Fruit fly (Drosophila melanogaster) whole organism, embryonic: ENCODE data around the gene CG42789.

Experiments used
- Aef1 ChIP-seq: fragments of 200-800 bp; sonication (Bioruptor generic); IDR thresholded peaks from 3 replicates; pipeline ENCODE4 v1.3.6; 2022; ENCODE audit warnings: missing biosample characterization, missing genetic modification characterization
- CG10274 ChIP-seq: fragments of 200-800 bp; sonication (Bioruptor generic); optimal IDR thresholded peaks from 3 replicates; lab custom pipeline; 2017; ENCODE audit warnings: missing biosample characterization, mild to moderate bottlenecking, missing genetic modification characterization
- CG10565 ChIP-seq: fragments of 200-800 bp; sonication (Bioruptor generic); optimal IDR thresholded peaks from 3 replicates; lab custom pipeline; 2016; ENCODE audit warnings: missing biosample characterization, mild to moderate bottlenecking, missing genetic modification characterization
- CG11093 ChIP-seq: fragments of 200-800 bp; sonication (Bioruptor generic); IDR thresholded peaks from 3 replicates; pipeline ENCODE4 v1.3.6; 2022; ENCODE audit warnings: missing biosample characterization, missing genetic modification characterization
- CG12659 ChIP-seq: fragments of 200-800 bp; sonication (Bioruptor generic); optimal IDR thresholded peaks from 3 replicates; lab custom pipeline; 2017; ENCODE audit warnings: mild to moderate bottlenecking, missing biosample characterization, missing genetic modification reagents, missing genetic modification characterization
- CG14014 ChIP-seq: fragments of 200-800 bp; sonication (Bioruptor generic); IDR thresholded peaks from 2 replicates; pipeline ENCODE4 v1.3.6; 2022; ENCODE audit warnings: missing biosample characterization, missing genetic modification characterization
- CG1529 ChIP-seq: fragments of 200-800 bp; sonication (Bioruptor generic); optimal IDR thresholded peaks from 3 replicates; lab custom pipeline; 2018; ENCODE audit warnings: missing biosample characterization, missing genetic modification characterization
- CG18262 ChIP-seq: fragments of 200-800 bp; optimal IDR thresholded peaks from 3 replicates; lab custom pipeline; 2019; ENCODE audit warnings: missing biosample characterization, mild to moderate bottlenecking, missing genetic modification characterization, moderate library complexity
- CG2120 ChIP-seq: fragments of 200-800 bp; sonication (Bioruptor generic); optimal IDR thresholded peaks from 3 replicates; lab custom pipeline; 2016; ENCODE audit warnings: missing biosample characterization, missing genetic modification characterization
- CG2199 ChIP-seq: fragments of 200-800 bp; sonication (Bioruptor generic); IDR thresholded peaks from 3 replicates; pipeline ENCODE4 v1.3.6; 2022; ENCODE audit warnings: missing biosample characterization, missing genetic modification characterization
- CG30431 ChIP-seq: fragments of 200-800 bp; sonication (Bioruptor generic); optimal IDR thresholded peaks from 2 replicates; lab custom pipeline; 2017; ENCODE audit warnings: missing biosample characterization, missing genetic modification characterization
- CG6272 ChIP-seq: fragments of 200-800 bp; sonication (Bioruptor generic); IDR thresholded peaks from 2 replicates; pipeline ENCODE4 v1.3.6; 2022; ENCODE audit warnings: missing biosample characterization, missing genetic modification characterization
- CG6765 ChIP-seq: fragments of 200-800 bp; sonication (Bioruptor generic); optimal IDR thresholded peaks from 3 replicates; lab custom pipeline; 2017; ENCODE audit warnings: missing biosample characterization, mild to moderate bottlenecking, missing genetic modification characterization
- CG7745 ChIP-seq: fragments of 200-800 bp; sonication (Bioruptor generic); optimal IDR thresholded peaks from 2 replicates; lab custom pipeline; 2018; ENCODE audit warnings: missing biosample characterization, mild to moderate bottlenecking, missing genetic modification characterization, moderate library complexity
- CG8924 ChIP-seq: fragments of 200-800 bp; optimal IDR thresholded peaks from 3 replicates; lab custom pipeline; 2019; ENCODE audit warnings: missing biosample characterization, mild to moderate bottlenecking, missing genetic modification characterization, moderate library complexity
- CG9609 ChIP-seq: fragments of 200-800 bp; sonication (Bioruptor generic); optimal IDR thresholded peaks from 3 replicates; lab custom pipeline; 2016; ENCODE audit warnings: missing biosample characterization, missing genetic modification characterization
- CHES-1-like ChIP-seq: fragments of 200-800 bp; sonication (Bioruptor generic); optimal IDR thresholded peaks from 2 replicates; lab custom pipeline; 2016; ENCODE audit warnings: missing biosample characterization, missing genetic modification characterization
- Dad ChIP-seq: fragments of 200-800 bp; sonication (Bioruptor generic); optimal IDR thresholded peaks from 3 replicates; lab custom pipeline; 2016; ENCODE audit warnings: missing biosample characterization, missing genetic modification characterization
- Dek ChIP-seq: fragments of 200-800 bp; sonication (Bioruptor generic); optimal IDR thresholded peaks from 3 replicates; lab custom pipeline; 2019; ENCODE audit warnings: missing biosample characterization, mild to moderate bottlenecking, missing genetic modification characterization, moderate library complexity
- Elba2 ChIP-seq: fragments of 200-800 bp; sonication (Bioruptor generic); optimal IDR thresholded peaks from 3 replicates; lab custom pipeline; 2016; ENCODE audit warnings: missing biosample characterization, missing genetic modification characterization
- Gug ChIP-seq: fragments of 200-800 bp; sonication (Bioruptor generic); IDR thresholded peaks from 4 replicates; pipeline ENCODE4 v1.3.6; 2022; ENCODE audit warnings: missing biosample characterization, missing genetic modification characterization
- Hr39 ChIP-seq: fragments of >200 bp; optimal IDR thresholded peaks from 2 replicates; lab custom pipeline; 2017
- MTF-1 ChIP-seq: fragments of 200-800 bp; sonication (Bioruptor generic); optimal IDR thresholded peaks from 2 replicates; lab custom pipeline; 2018; ENCODE audit warnings: missing biosample characterization, mild to moderate bottlenecking, missing genetic modification characterization, borderline replicate concordance
- Mad ChIP-seq: fragments of 200-800 bp; sonication (Bioruptor generic); optimal IDR thresholded peaks from 2 replicates; lab custom pipeline; 2016; ENCODE audit warnings: missing biosample characterization, missing genetic modification characterization
- NC2α ChIP-seq: fragments of 200-800 bp; sonication (Bioruptor generic); optimal IDR thresholded peaks from 2 replicates; lab custom pipeline; 2016; ENCODE audit warnings: missing biosample characterization, missing genetic modification characterization
- PHDP ChIP-seq: fragments of 200-800 bp; sonication (Bioruptor generic); optimal IDR thresholded peaks from 3 replicates; lab custom pipeline; 2018; ENCODE audit warnings: missing biosample characterization, mild to moderate bottlenecking, missing genetic modification characterization, moderate library complexity
- Rfx ChIP-seq: fragments of 200-800 bp; sonication (Bioruptor generic); IDR thresholded peaks from 2 replicates; pipeline ENCODE4 v1.3.6; 2022; ENCODE audit warnings: missing biosample characterization, missing genetic modification characterization
- Six4 ChIP-seq: fragments of 200-800 bp; sonication (Bioruptor generic); optimal IDR thresholded peaks from 2 replicates; lab custom pipeline; 2016; ENCODE audit warnings: missing biosample characterization, missing genetic modification characterization
- Trl ChIP-seq, 3 experiments: fragments of >200 bp in 2 of 3; fragments of 200-800 bp in 1 of 3; sonication (Bioruptor generic) in 1 of 3; optimal IDR thresholded peaks; 2 replicates in 1 of 3; 3 replicates in 2 of 3; lab custom pipeline; 2016 to 2017; ENCODE audit warnings: missing biosample characterization in 1 of 3, missing genetic modification characterization in 1 of 3
- Vsx1 ChIP-seq: fragments of 200-800 bp; sonication (Bioruptor generic); optimal IDR thresholded peaks from 2 replicates; lab custom pipeline; 2017; ENCODE audit warnings: missing biosample characterization, mild to moderate bottlenecking, missing genetic modification characterization, missing genetic modification reagents
- amos ChIP-seq: fragments of 200-800 bp; sonication (Bioruptor generic); IDR thresholded peaks from 2 replicates; pipeline ENCODE4 v1.3.6; 2022; ENCODE audit warnings: missing biosample characterization, missing genetic modification characterization; ENCODE audit not compliant: partially characterized antibody
- ara ChIP-seq: fragments of 200-800 bp; sonication (Bioruptor generic); IDR thresholded peaks from 2 replicates; pipeline ENCODE4 v1.3.6; 2022; ENCODE audit warnings: missing biosample characterization, missing genetic modification characterization
- ash1 ChIP-seq: fragments of 200-800 bp; sonication (Bioruptor generic); optimal IDR thresholded peaks from 2 replicates; lab custom pipeline; 2018; ENCODE audit warnings: missing biosample characterization, mild to moderate bottlenecking, missing genetic modification characterization
- br ChIP-seq: fragments of >200 bp; optimal IDR thresholded peaks from 2 replicates; lab custom pipeline; 2017
- ci ChIP-seq: fragments of 200-800 bp; sonication (Bioruptor generic); IDR thresholded peaks from 3 replicates; pipeline ENCODE4 v1.3.6; 2022; ENCODE audit warnings: missing biosample characterization, missing genetic modification characterization
- exex ChIP-seq: fragments of 200-800 bp; sonication (Bioruptor generic); optimal IDR thresholded peaks from 4 replicates; lab custom pipeline; 2018; ENCODE audit warnings: missing biosample characterization, mild to moderate bottlenecking, missing genetic modification characterization, moderate library complexity
- fu2 ChIP-seq: fragments of 200-800 bp; sonication (Bioruptor generic); optimal IDR thresholded peaks from 2 replicates; lab custom pipeline; 2016; ENCODE audit warnings: missing biosample characterization, missing genetic modification characterization
- gcm2 ChIP-seq: fragments of 200-800 bp; sonication (Bioruptor generic); optimal IDR thresholded peaks from 2 replicates; lab custom pipeline; 2016; ENCODE audit warnings: missing biosample characterization, missing genetic modification characterization
- ham ChIP-seq: fragments of 200-800 bp; sonication (Bioruptor generic); IDR thresholded peaks from 2 replicates; pipeline ENCODE4 v1.3.6; 2022; ENCODE audit warnings: missing biosample characterization, missing genetic modification characterization
- kni ChIP-seq: fragments of 200-800 bp; sonication (Bioruptor generic); optimal IDR thresholded peaks from 3 replicates; lab custom pipeline; 2017; ENCODE audit warnings: mild to moderate bottlenecking, missing biosample characterization, missing genetic modification reagents, missing genetic modification characterization
- lilli ChIP-seq: fragments of 200-800 bp; sonication (Bioruptor generic); optimal IDR thresholded peaks from 3 replicates; lab custom pipeline; 2016; ENCODE audit warnings: missing biosample characterization, missing genetic modification characterization
- mld ChIP-seq: fragments of 200-800 bp; sonication (Bioruptor generic); IDR thresholded peaks from 3 replicates; pipeline ENCODE4 v1.3.6; 2022; ENCODE audit warnings: missing biosample characterization, missing genetic modification characterization; ENCODE audit not compliant: partially characterized antibody
- nerfin-1 ChIP-seq: fragments of 200-800 bp; sonication (Bioruptor generic); optimal IDR thresholded peaks from 3 replicates; lab custom pipeline; 2019; ENCODE audit warnings: missing biosample characterization, mild to moderate bottlenecking, missing genetic modification characterization, moderate library complexity
- phol ChIP-seq: fragments of 200-800 bp; sonication (Bioruptor generic); optimal IDR thresholded peaks from 3 replicates; lab custom pipeline; 2018; ENCODE audit warnings: missing biosample characterization, mild to moderate bottlenecking, missing genetic modification characterization, moderate library complexity
- ranshi ChIP-seq: fragments of 200-800 bp; sonication (Bioruptor generic); IDR thresholded peaks from 2 replicates; pipeline ENCODE4 v1.3.6; 2022; ENCODE audit warnings: missing biosample characterization, missing genetic modification characterization
- sima ChIP-seq: fragments of 200-800 bp; sonication (Bioruptor generic); optimal IDR thresholded peaks from 2 replicates; lab custom pipeline; 2016; ENCODE audit warnings: missing biosample characterization, missing genetic modification characterization
- twi ChIP-seq: fragments of 200-800 bp; optimal IDR thresholded peaks from 2 replicates; lab custom pipeline; 2019; ENCODE audit warnings: missing biosample characterization, mild to moderate bottlenecking, missing genetic modification characterization, moderate library complexity
- tx ChIP-seq: fragments of 200-800 bp; sonication (Bioruptor generic); optimal IDR thresholded peaks from 2 replicates; lab custom pipeline; 2016; ENCODE audit warnings: missing biosample characterization, missing genetic modification characterization
- vvl ChIP-seq: fragments of 200-800 bp; sonication (Bioruptor generic); IDR thresholded peaks from 2 replicates; pipeline ENCODE4 v1.3.6; 2022; ENCODE audit warnings: missing biosample characterization, missing genetic modification characterization
- yki ChIP-seq: fragments of >200 bp; optimal IDR thresholded peaks from 3 replicates; lab custom pipeline; 2018
- zfh1 ChIP-seq: fragments of 200-800 bp; sonication (Bioruptor generic); IDR thresholded peaks from 3 replicates; pipeline ENCODE4 v1.3.6; 2022; ENCODE audit warnings: missing biosample characterization, missing genetic modification characterization
- zfh2 ChIP-seq: fragments of 200-800 bp; sonication (Bioruptor generic); optimal IDR thresholded peaks from 2 replicates; lab custom pipeline; 2016; ENCODE audit warnings: missing biosample characterization, missing genetic modification characterization

The CG42789 gene

dm6 chr3R:26797748-26798468, 13.9 kb upstream of the CG42789 start:
- TF ChIP-seq ranshi (GFP tag; lab: Robert Waterston, UW) (no peak), Dek (no peak), sima (GFP tag; lab: Kevin White, UChicago) (no peak), Aef1 (GFP tag; lab: Robert Waterston, UW) (no peak), ara (no peak), exex (peak; percentile 6), CG11093 (no peak), CG1529 (GFP tag; lab: Kevin White, UChicago) (no peak), CG2199 (GFP tag; lab: Robert Waterston, UW) (no peak), Vsx1 (GFP tag; lab: Kevin White, UChicago) (peak; percentile 25), gcm2 (no peak), NC2α (no peak), br (lab: Kevin White, UChicago) (no peak), amos (GFP tag; lab: Robert Waterston, UW) (no peak), CG18262 (tag; lab: Kevin White, UChicago) (no peak), Rfx (GFP tag; lab: Robert Waterston, UW) (no peak), CG6272 (no peak), CG2120 (GFP tag; lab: Kevin White, UChicago) (no peak), CHES-1-like (GFP tag; lab: Kevin White, UChicago) (no peak), twi (tag; lab: Kevin White, UChicago) (no peak), CG10565 (GFP tag; lab: Kevin White, UChicago) (no peak), Gug (GFP tag; lab: Robert Waterston, UW) (no peak), Six4 (GFP tag; lab: Kevin White, UChicago) (no peak), ash1 (GFP tag; lab: Kevin White, UChicago) (no peak), Mad (no peak), CG30431 (GFP tag; lab: Kevin White, UChicago) (no peak), CG12659 (GFP tag; lab: Kevin White, UChicago) (no peak), lilli (GFP tag; lab: Kevin White, UChicago) (no peak), fu2 (GFP tag; lab: Kevin White, UChicago) (no peak), phol (tag; lab: Kevin White, UChicago) (no peak), CG7745 (tag; lab: Kevin White, UChicago) (no peak), CG6765 (GFP tag; lab: Kevin White, UChicago) (no peak), zfh1 (GFP tag; lab: Robert Waterston, UW) (no peak), mld (GFP tag; lab: Robert Waterston, UW) (no peak), CG8924 (tag; lab: Kevin White, UChicago) (no peak), nerfin-1 (tag; lab: Kevin White, UChicago) (no peak), CG9609 (no peak), CG10274 (GFP tag; lab: Kevin White, UChicago) (no peak), CG14014 (no peak), tx (GFP tag; lab: Kevin White, UChicago) (no peak), Hr39 (lab: Kevin White, UChicago) (no peak), ham (GFP tag; lab: Robert Waterston, UW) (no peak), zfh2 (GFP tag; lab: Kevin White, UChicago) (no peak), Dad (GFP tag; lab: Kevin White, UChicago) (no peak), kni (GFP tag; lab: Kevin White, UChicago) (peak; percentile 58), PHDP (tag; lab: Kevin White, UChicago) (no peak), Trl (optimal IDR thresholded peaks at IDR 0.05; lab: Kevin White, UChicago) (peak; percentile 83 to 90), Trl (GFP tag; optimal IDR thresholded peaks at IDR 0.05; lab: Kevin White, UChicago) (no peak), Elba2 (peak; percentile 13), MTF-1 (GFP tag; lab: Kevin White, UChicago) (no peak), vvl (GFP tag; lab: Robert Waterston, UW) (peak; percentile 68), yki (lab: Kevin White, UChicago) (no peak), ci (GFP tag; lab: Robert Waterston, UW) (no peak)
